Worm (Caenorhabditis elegans): ENCODE results near the gene srlf-3.

srlf-3 gene

ce11 chrIV:8487183-8487582 lies at the start of gene srlf-3:
Gene srlf-3 (plus strand): TSS chrIV:8487483.
- no peak for TF ChIP-seq npax-4 (tag; optimal IDR thresholded peaks at IDR 0.05)
- no peak for TF ChIP-seq ceh-18 (tag; optimal IDR thresholded peaks at IDR 0.05)
- no peak for TF ChIP-seq ahr-1 (tag; optimal IDR thresholded peaks at IDR 0.05)
- TF ChIP-seq pros-1 (tag; optimal IDR thresholded peaks at IDR 0.05), result no peak
- no peak for TF ChIP-seq fkh-10 (GFP tag; optimal IDR thresholded peaks at IDR 0.05)
- no peak for TF ChIP-seq pag-3 (tag; optimal IDR thresholded peaks at IDR 0.05; ENCODE audit: borderline replicate concordance)
- TF ChIP-seq che-1 (tag; optimal IDR thresholded peaks at IDR 0.05), result no peak
- TF ChIP-seq nhr-11 (tag; optimal IDR thresholded peaks at IDR 0.05), result no peak
- TF ChIP-seq ceh-30 (tag; optimal IDR thresholded peaks at IDR 0.05), result no peak
- no peak for TF ChIP-seq nfya-1 (tag; optimal IDR thresholded peaks at IDR 0.05)
- no peak for TF ChIP-seq pax-1 (tag; optimal IDR thresholded peaks at IDR 0.05)
- TF ChIP-seq pqm-1 (tag; optimal IDR thresholded peaks at IDR 0.05), result no peak

ce11 chrIV:8446904-8447303 lies 40.4 kb upstream of the srlf-3 start, which contains the start of gene T01B11.1:
Gene T01B11.1 (plus strand): TSS chrIV:8447204.
- TF ChIP-seq nhr-232 (tag; optimal IDR thresholded peaks at IDR 0.05) (no peak), mec-3 (tag; optimal IDR thresholded peaks at IDR 0.05; ENCODE audit: borderline replicate concordance) (no peak), ceh-22 (tag; optimal IDR thresholded peaks at IDR 0.05) (no peak), pat-9 (tag; optimal IDR thresholded peaks at IDR 0.05) (no peak), npax-4 (tag; optimal IDR thresholded peaks at IDR 0.05) (no peak), dmd-4 (tag; optimal IDR thresholded peaks at IDR 0.05; ENCODE audit: borderline replicate concordance) (no peak), tbx-2 (tag; optimal IDR thresholded peaks at IDR 0.05) (no peak), hlh-13 (GFP tag; optimal IDR thresholded peaks at IDR 0.05) (no peak), hlh-6 (tag; optimal IDR thresholded peaks at IDR 0.05) (no peak), sdc-2 (tag; optimal IDR thresholded peaks at IDR 0.05) (no peak), pax-1 (tag; optimal IDR thresholded peaks at IDR 0.05) (no peak), ets-4 (tag; optimal IDR thresholded peaks at IDR 0.05) (no peak), tbx-7 (tag; optimal IDR thresholded peaks at IDR 0.05) (no peak), elt-2 (tag; optimal IDR thresholded peaks at IDR 0.05) (no peak), ceh-31 (tag; optimal IDR thresholded peaks at IDR 0.05) (no peak)

- TF ChIP-seq hlh-6 (tag; optimal IDR thresholded peaks at IDR 0.05) (no peak), sdc-2 (tag; optimal IDR thresholded peaks at IDR 0.05) (no peak), ceh-22 (tag; optimal IDR thresholded peaks at IDR 0.05) (no peak), ceh-18 (tag; optimal IDR thresholded peaks at IDR 0.05) (no peak), nhr-232 (tag; optimal IDR thresholded peaks at IDR 0.05) (no peak), hlh-13 (GFP tag; optimal IDR thresholded peaks at IDR 0.05) (no peak), C38D4.7 (GFP tag; optimal IDR thresholded peaks at IDR 0.05) (no peak), ets-4 (tag; optimal IDR thresholded peaks at IDR 0.05) (no peak), unc-55 (GFP tag; optimal IDR thresholded peaks at IDR 0.05) (no peak), unc-3 (GFP tag; conservative IDR thresholded peaks at IDR 0.05) (no peak), unc-3 (tag; optimal IDR thresholded peaks at IDR 0.05) (no peak), F13H6.1 (tag; optimal IDR thresholded peaks at IDR 0.05) (no peak), C08G9.2 (tag; optimal IDR thresholded peaks at IDR 0.05) (no peak), syd-9 (tag; optimal IDR thresholded peaks at IDR 0.05) (no peak), pag-3 (tag; optimal IDR thresholded peaks at IDR 0.05; ENCODE audit: borderline replicate concordance) (no peak), lin-11 (tag; optimal IDR thresholded peaks at IDR 0.05) (no peak), fkh-6 (tag; optimal IDR thresholded peaks at IDR 0.05) (no peak), lim-6 (tag; optimal IDR thresholded peaks at IDR 0.05) (no peak), ref-2 (tag; optimal IDR thresholded peaks at IDR 0.05) (no peak), madf-2 (tag; optimal IDR thresholded peaks at IDR 0.05) (no peak)
Observed at ce11 chrIV:8449869-8450268, 37.4 kb upstream of the srlf-3 start.

ce11 chrIV:8450534-8450933 lies 36.7 kb upstream of the srlf-3 start:
- TF ChIP-seq elt-2 (tag; optimal IDR thresholded peaks at IDR 0.05) (peak; percentile 99), unc-3 (GFP tag; conservative IDR thresholded peaks at IDR 0.05) (no peak), unc-3 (tag; optimal IDR thresholded peaks at IDR 0.05) (no peak)
